Worm (Caenorhabditis elegans): Measurements from ENCODE around the gene C48A7.16.

C48A7.16 gene

ce11 chrIV:7393700-7394099 lies 11.6 kb upstream of the C48A7.16 start, which contains the start of gene pitr-1:
Gene pitr-1 (plus strand): TSS chrIV:7394085.
- TF ChIP-seq ztf-11 (tag; optimal IDR thresholded peaks at IDR 0.05) (no peak), ztf-4 (tag; optimal IDR thresholded peaks at IDR 0.05) (no peak), nhr-11 (tag; optimal IDR thresholded peaks at IDR 0.05) (no peak), ama-1 (optimal IDR thresholded peaks at IDR 0.05) (no peak), lsy-12 (tag; optimal IDR thresholded peaks at IDR 0.05) (no peak), ceh-82 (tag; optimal IDR thresholded peaks at IDR 0.05) (no peak), ceh-16 (tag; optimal IDR thresholded peaks at IDR 0.05) (no peak), lin-15B (tag; optimal IDR thresholded peaks at IDR 0.05) (no peak), mdl-1 (tag; optimal IDR thresholded peaks at IDR 0.05) (no peak), ceh-28 (tag; optimal IDR thresholded peaks at IDR 0.05) (no peak), pqm-1 (tag; optimal IDR thresholded peaks at IDR 0.05) (peak; percentile 83), egl-5 (tag; optimal IDR thresholded peaks at IDR 0.05) (no peak), fos-1 (tag; optimal IDR thresholded peaks at IDR 0.05) (no peak), nhr-67 (tag; optimal IDR thresholded peaks at IDR 0.05) (no peak), pha-4 (tag; optimal IDR thresholded peaks at IDR 0.05) (peak; percentile 30), nhr-76 (tag; optimal IDR thresholded peaks at IDR 0.05) (no peak), nfya-1 (tag; optimal IDR thresholded peaks at IDR 0.05; ENCODE audit: insufficient read depth) (no peak), nhr-25 (tag; optimal IDR thresholded peaks at IDR 0.05) (no peak), unc-62 (GFP tag; optimal IDR thresholded peaks at IDR 0.05) (no peak), nhr-12 (tag; optimal IDR thresholded peaks at IDR 0.05) (no peak), nhr-28 (tag; optimal IDR thresholded peaks at IDR 0.05) (no peak), egl-27 (tag; optimal IDR thresholded peaks at IDR 0.05) (no peak), zag-1 (tag; optimal IDR thresholded peaks at IDR 0.05) (no peak), jun-1 (tag; optimal IDR thresholded peaks at IDR 0.05) (peak; percentile 70), elt-2 (tag; optimal IDR thresholded peaks at IDR 0.05) (peak; percentile 87), fkh-2 (tag; optimal IDR thresholded peaks at IDR 0.05) (no peak), R02D3.7 (tag; optimal IDR thresholded peaks at IDR 0.05) (no peak), daf-12 (tag; optimal IDR thresholded peaks at IDR 0.05) (no peak), nhr-43 (tag; optimal IDR thresholded peaks at IDR 0.05; ENCODE audit: poor library complexity, severe bottlenecking) (no peak), tbx-2 (tag; optimal IDR thresholded peaks at IDR 0.05) (no peak), ZK546.5 (tag; optimal IDR thresholded peaks at IDR 0.05) (no peak), unc-39 (tag; optimal IDR thresholded peaks at IDR 0.05) (no peak), sea-2 (GFP tag; optimal IDR thresholded peaks at IDR 0.05) (no peak), snpc-4 (tag; optimal IDR thresholded peaks at IDR 0.05) (no peak), aly-2 (tag; optimal IDR thresholded peaks at IDR 0.05) (no peak)

ce11 chrIV:7397507-7397906 lies 7.8 kb upstream of the C48A7.16 start:
- peak; percentile 28 for TF ChIP-seq lsy-12 (tag; optimal IDR thresholded peaks at IDR 0.05)
- no peak for TF ChIP-seq nhr-77 (tag; optimal IDR thresholded peaks at IDR 0.05)
- no peak for TF ChIP-seq ZK546.5 (tag; optimal IDR thresholded peaks at IDR 0.05)
- TF ChIP-seq ama-1 (optimal IDR thresholded peaks at IDR 0.05), result peak; percentile 14

- no peak for TF ChIP-seq snpc-4 (tag; optimal IDR thresholded peaks at IDR 0.05)
- TF ChIP-seq nfya-1 (tag; optimal IDR thresholded peaks at IDR 0.05; ENCODE audit: insufficient read depth), result peak; percentile 62
- no peak for TF ChIP-seq pqm-1 (tag; optimal IDR thresholded peaks at IDR 0.05)
- no peak for TF ChIP-seq nhr-43 (tag; optimal IDR thresholded peaks at IDR 0.05; ENCODE audit: poor library complexity, severe bottlenecking)
- TF ChIP-seq fkh-10 (GFP tag; optimal IDR thresholded peaks at IDR 0.05), result peak; percentile 19
- no peak for TF ChIP-seq ceh-28 (tag; optimal IDR thresholded peaks at IDR 0.05)
- TF ChIP-seq hmg-11 (tag; optimal IDR thresholded peaks at IDR 0.05), result peak; percentile 67
- TF ChIP-seq nhr-11 (tag; optimal IDR thresholded peaks at IDR 0.05), result no peak
- peak; percentile 41 for TF ChIP-seq egl-5 (tag; optimal IDR thresholded peaks at IDR 0.05)
These were observed 4.7 kb upstream of the C48A7.16 start for ce11 chrIV:7400502-7401118.

DNA sequence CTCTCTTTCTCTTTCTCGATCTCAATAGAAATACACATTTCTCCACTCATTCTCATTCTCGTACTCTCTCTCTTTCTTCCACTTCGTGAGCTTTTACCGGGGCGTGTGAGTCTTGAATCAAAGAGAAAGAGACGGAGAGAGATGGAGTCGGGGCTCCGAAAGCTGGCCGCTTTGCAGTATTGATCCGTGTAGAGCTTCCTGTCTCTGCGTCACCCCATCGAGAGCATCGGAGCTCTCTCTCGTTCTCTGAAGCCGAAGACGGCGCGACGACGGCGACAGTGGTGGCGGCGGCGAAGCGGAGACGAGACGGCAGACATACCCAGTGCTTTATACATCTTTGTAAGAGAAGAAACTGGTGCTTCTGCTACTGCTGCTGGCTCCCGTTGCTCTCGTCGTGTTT lies 3.2 kb upstream of the C48A7.16 start:
- no peak for TF ChIP-seq pqm-1 (tag; optimal IDR thresholded peaks at IDR 0.05)
- peak; percentile 92 for TF ChIP-seq nfya-1 (tag; optimal IDR thresholded peaks at IDR 0.05; ENCODE audit: insufficient read depth)
- peak; percentile 76 for TF ChIP-seq fkh-10 (GFP tag; optimal IDR thresholded peaks at IDR 0.05)
- TF ChIP-seq snpc-4 (tag; optimal IDR thresholded peaks at IDR 0.05), result peak; percentile 49
- peak; percentile 74 for TF ChIP-seq ceh-28 (tag; optimal IDR thresholded peaks at IDR 0.05)
- TF ChIP-seq nhr-76 (tag; optimal IDR thresholded peaks at IDR 0.05), result no peak
- peak; percentile 83 for TF ChIP-seq lin-39 (tag; optimal IDR thresholded peaks at IDR 0.05)
- TF ChIP-seq mml-1 (tag; optimal IDR thresholded peaks at IDR 0.05), result no peak
- TF ChIP-seq nhr-43 (tag; optimal IDR thresholded peaks at IDR 0.05; ENCODE audit: poor library complexity, severe bottlenecking), result no peak
- TF ChIP-seq nhr-77 (tag; optimal IDR thresholded peaks at IDR 0.05), result no peak
- TF ChIP-seq nhr-28 (tag; optimal IDR thresholded peaks at IDR 0.05), result no peak
- peak; percentile 48 for TF ChIP-seq lsy-12 (tag; optimal IDR thresholded peaks at IDR 0.05)
- no peak for TF ChIP-seq ZK546.5 (tag; optimal IDR thresholded peaks at IDR 0.05)
- TF ChIP-seq sea-2 (GFP tag; optimal IDR thresholded peaks at IDR 0.05), result no peak
- peak; percentile 25 for TF ChIP-seq R02D3.7 (tag; optimal IDR thresholded peaks at IDR 0.05)
- peak; percentile 49 for TF ChIP-seq tbx-2 (tag; optimal IDR thresholded peaks at IDR 0.05)
- TF ChIP-seq hmg-11 (tag; optimal IDR thresholded peaks at IDR 0.05), result peak; percentile 80
- TF ChIP-seq nhr-11 (tag; optimal IDR thresholded peaks at IDR 0.05), result peak; percentile 69
- no peak for TF ChIP-seq nhr-12 (tag; optimal IDR thresholded peaks at IDR 0.05)
- TF ChIP-seq elt-2 (tag; optimal IDR thresholded peaks at IDR 0.05), result no peak
- TF ChIP-seq lin-15B (tag; optimal IDR thresholded peaks at IDR 0.05), result peak; percentile 37
- TF ChIP-seq pha-4 (tag; optimal IDR thresholded peaks at IDR 0.05), result peak; percentile 41
- peak; percentile 15 for TF ChIP-seq skn-1 (tag; optimal IDR thresholded peaks at IDR 0.05)
- peak; percentile 71 for TF ChIP-seq egl-5 (tag; optimal IDR thresholded peaks at IDR 0.05)
- TF ChIP-seq ztf-4 (tag; optimal IDR thresholded peaks at IDR 0.05), result no peak
- TF ChIP-seq mdl-1 (tag; optimal IDR thresholded peaks at IDR 0.05), result peak; percentile 5
- peak; percentile 22 for TF ChIP-seq zag-1 (tag; optimal IDR thresholded peaks at IDR 0.05)
- TF ChIP-seq aly-2 (tag; optimal IDR thresholded peaks at IDR 0.05), result no peak
- no peak for TF ChIP-seq nhr-23 (tag; optimal IDR thresholded peaks at IDR 0.05)

Measured in whole organism, L3 larva.